Worm (Caenorhabditis elegans) whole organism, mixed stage, embryonic: Measurements from ENCODE around the gene snpn-1.
A peak's percentile ranks its signal among the peaks of the same experiment; 100 is the strongest.

Experiments
- M03D4.4 ChIP-seq: sonication (generic microtip); optimal IDR thresholded peaks from 2 replicates; lab custom pipeline; 2017; ENCODE audit warnings: mild to moderate bottlenecking, missing genetic modification characterization, missing compliant biosample characterization
- blmp-1 ChIP-seq: fragments of 150-350 bp; optimal IDR thresholded peaks from 2 replicates; lab custom pipeline; 2014; ENCODE audit warnings: missing biosample characterization, missing genetic modification characterization
- ceh-39 ChIP-seq: fragments of 150-350 bp; optimal IDR thresholded peaks from 2 replicates; lab custom pipeline; 2014; ENCODE audit warnings: missing biosample characterization, missing genetic modification characterization
- ceh-43 ChIP-seq: fragments of 200-800 bp; sonication (Bioruptor generic); optimal IDR thresholded peaks from 2 replicates; lab custom pipeline; 2018; ENCODE audit warnings: mild to moderate bottlenecking, missing genetic modification characterization, moderate library complexity, missing compliant biosample characterization
- ceh-83 ChIP-seq: fragments of 200-800 bp; sonication (Bioruptor generic); optimal IDR thresholded peaks from 2 replicates; lab custom pipeline; 2018; ENCODE audit warnings: mild to moderate bottlenecking, missing genetic modification characterization, missing compliant biosample characterization
- ces-1 ChIP-seq: fragments of 150-350 bp; optimal IDR thresholded peaks from 2 replicates; lab custom pipeline; 2014; ENCODE audit warnings: missing biosample characterization, missing genetic modification reagents, missing genetic modification characterization
- cnd-1 ChIP-seq: fragments of 200-800 bp; sonication (Bioruptor generic); optimal IDR thresholded peaks from 2 replicates; lab custom pipeline; 2018; ENCODE audit warnings: mild to moderate bottlenecking, missing genetic modification characterization, missing compliant biosample characterization
- drap-1 ChIP-seq: fragments of 200-800 bp; sonication (Bioruptor generic); optimal IDR thresholded peaks from 3 replicates; lab custom pipeline; 2018; ENCODE audit warnings: mild to moderate bottlenecking, missing genetic modification characterization, missing compliant biosample characterization
- elt-1 ChIP-seq: sonication (generic microtip); optimal IDR thresholded peaks from 2 replicates; lab custom pipeline; 2017; ENCODE audit warnings: missing genetic modification characterization, mild to moderate bottlenecking, missing compliant biosample characterization, antibody characterized with exemption, moderate library complexity, borderline replicate concordance; ENCODE audit not compliant: insufficient read depth
- elt-3 ChIP-seq: fragments of 150-350 bp; optimal IDR thresholded peaks from 2 replicates; lab custom pipeline; 2014; ENCODE audit warnings: missing biosample characterization, missing genetic modification characterization
- flh-1 ChIP-seq: fragments of 200-800 bp; sonication (Bioruptor generic); optimal IDR thresholded peaks from 2 replicates; lab custom pipeline; 2018; ENCODE audit warnings: mild to moderate bottlenecking, missing genetic modification characterization, moderate library complexity, missing compliant biosample characterization
- ham-2 ChIP-seq: fragments of 200-800 bp; sonication (Bioruptor generic); optimal IDR thresholded peaks from 2 replicates; lab custom pipeline; 2018; ENCODE audit warnings: mild to moderate bottlenecking, missing genetic modification characterization, missing compliant biosample characterization
- hlh-1 ChIP-seq: fragments of 150-350 bp; optimal IDR thresholded peaks from 2 replicates; lab custom pipeline; 2014; ENCODE audit warnings: missing biosample characterization, missing genetic modification reagents, missing genetic modification characterization
- lin-13 ChIP-seq: fragments of 150-350 bp; optimal IDR thresholded peaks from 2 replicates; lab custom pipeline; 2014; ENCODE audit warnings: missing biosample characterization, missing genetic modification characterization
- lin-32 ChIP-seq: fragments of 200-800 bp; sonication (Bioruptor generic); optimal IDR thresholded peaks from 2 replicates; lab custom pipeline; 2018; ENCODE audit warnings: mild to moderate bottlenecking, missing genetic modification characterization, missing compliant biosample characterization
- lsy-2 ChIP-seq: fragments of 150-350 bp; optimal IDR thresholded peaks from 2 replicates; lab custom pipeline; 2014; ENCODE audit warnings: missing biosample characterization, missing genetic modification characterization
- mab-5 ChIP-seq: fragments of 150-350 bp; optimal IDR thresholded peaks from 2 replicates; lab custom pipeline; 2014; ENCODE audit warnings: missing biosample characterization, missing genetic modification characterization
- mep-1 ChIP-seq: fragments of 150-350 bp; optimal IDR thresholded peaks from 2 replicates; lab custom pipeline; 2017; ENCODE audit warnings: missing biosample characterization, missing genetic modification reagents, missing genetic modification characterization, inconsistent platforms
- mls-2 ChIP-seq: sonication (generic microtip); optimal IDR thresholded peaks from 2 replicates; lab custom pipeline; 2016; ENCODE audit warnings: mild to moderate bottlenecking, missing genetic modification characterization, moderate library complexity, missing compliant biosample characterization
- nhr-12 ChIP-seq: fragments of 150-350 bp; optimal IDR thresholded peaks from 2 replicates; lab custom pipeline; 2014; ENCODE audit warnings: missing biosample characterization, missing genetic modification characterization
- nhr-2 ChIP-seq: fragments of 150-350 bp; optimal IDR thresholded peaks from 2 replicates; lab custom pipeline; 2014; ENCODE audit warnings: missing biosample characterization, missing genetic modification characterization
- nhr-237 ChIP-seq: fragments of 150-350 bp; optimal IDR thresholded peaks from 2 replicates; lab custom pipeline; 2014; ENCODE audit warnings: missing biosample characterization, missing genetic modification characterization
- nhr-28 ChIP-seq: fragments of 150-350 bp; optimal IDR thresholded peaks from 2 replicates; lab custom pipeline; 2014; ENCODE audit warnings: missing biosample characterization, missing genetic modification characterization
- nhr-76 ChIP-seq: sonication (generic microtip); optimal IDR thresholded peaks from 2 replicates; lab custom pipeline; 2017; ENCODE audit warnings: missing biosample characterization, missing genetic modification characterization
- pha-4 ChIP-seq: fragments of 150-350 bp; optimal IDR thresholded peaks from 2 replicates; lab custom pipeline; 2018; ENCODE audit warnings: missing biosample characterization, missing genetic modification reagents, missing genetic modification characterization
- sem-2 ChIP-seq: fragments of 200-800 bp; sonication (Bioruptor generic); optimal IDR thresholded peaks from 2 replicates; lab custom pipeline; 2018; ENCODE audit warnings: mild to moderate bottlenecking, missing genetic modification characterization, missing compliant biosample characterization
- snpc-4 ChIP-seq: fragments of 150-350 bp; optimal IDR thresholded peaks from 2 replicates; lab custom pipeline; 2014; ENCODE audit warnings: missing biosample characterization, missing genetic modification characterization
- sptf-1 ChIP-seq: sonication (generic microtip); optimal IDR thresholded peaks from 2 replicates; lab custom pipeline; 2017; ENCODE audit warnings: mild to moderate bottlenecking, missing genetic modification characterization, moderate library complexity, missing compliant biosample characterization
- tbx-8 ChIP-seq: fragments of 200-800 bp; sonication (Bioruptor generic); optimal IDR thresholded peaks from 2 replicates; lab custom pipeline; 2018; ENCODE audit warnings: mild to moderate bottlenecking, missing genetic modification characterization, moderate library complexity, missing compliant biosample characterization
- unc-120 ChIP-seq: sonication (generic microtip); optimal IDR thresholded peaks from 2 replicates; lab custom pipeline; 2017; ENCODE audit warnings: missing genetic modification characterization, missing compliant biosample characterization; ENCODE audit not compliant: poor library complexity, severe bottlenecking
- unc-39 ChIP-seq: fragments of 150-350 bp; optimal IDR thresholded peaks from 2 replicates; lab custom pipeline; 2014; ENCODE audit warnings: missing biosample characterization, missing genetic modification characterization
- unc-62 ChIP-seq: fragments of 150-350 bp; optimal IDR thresholded peaks from 2 replicates; lab custom pipeline; 2014; ENCODE audit warnings: missing biosample characterization, missing genetic modification reagents, missing genetic modification characterization
- zip-8 ChIP-seq: fragments of 150-350 bp; optimal IDR thresholded peaks from 2 replicates; lab custom pipeline; 2014; ENCODE audit warnings: missing biosample characterization, missing genetic modification characterization
- ztf-11 ChIP-seq: fragments of 150-350 bp; optimal IDR thresholded peaks from 2 replicates; lab custom pipeline; 2014; ENCODE audit warnings: missing biosample characterization, missing genetic modification characterization

Gene snpn-1

ce11 chrIV:5083832-5084231, 7.0 kb downstream of the snpn-1 start:
- TF ChIP-seq nhr-12 (tag; lab: Kevin White, UChicago) (no peak), mab-5 (tag; lab: Kevin White, UChicago) (no peak), cnd-1 (no peak), lin-13 (no peak), nhr-28 (tag; lab: Kevin White, UChicago) (no peak), nhr-76 (tag; lab: Kevin White, UChicago) (no peak)

ce11 chrIV:5082900-5083530, 7.8 kb downstream of the snpn-1 start, which contains the start of gene pygo-1:
pygo-1 (plus strand) TSS chrIV:5083303.
- TF ChIP-seq cnd-1 = no peak
- no peak for TF ChIP-seq ceh-43 (GFP tag; lab: Kevin White, UChicago)
- TF ChIP-seq nhr-28 (tag; lab: Kevin White, UChicago) = no peak
- TF ChIP-seq lsy-2 (tag; lab: Kevin White, UChicago) = no peak
- no peak for TF ChIP-seq flh-1 (GFP tag; lab: Kevin White, UChicago)
- no peak for TF ChIP-seq ces-1 (GFP tag; lab: Kevin White, UChicago)
- TF ChIP-seq mab-5 (tag; lab: Kevin White, UChicago) = no peak
- TF ChIP-seq nhr-12 (tag; lab: Kevin White, UChicago) = no peak

ce11 chrIV:5081122-5081521, 9.7 kb downstream of the snpn-1 start:
- TF ChIP-seq lin-32 (no peak), ztf-11 (tag; lab: Kevin White, UChicago) (no peak), ceh-83 (no peak)

ce11 chrIV:5078846-5079245, 12.0 kb downstream of the snpn-1 start:
- peak; percentile 84 for TF ChIP-seq cnd-1
- TF ChIP-seq drap-1 (GFP tag; lab: Kevin White, UChicago) = no peak
- peak; percentile 63 for TF ChIP-seq nhr-2 (tag; lab: Kevin White, UChicago)
- TF ChIP-seq lsy-2 (tag; lab: Kevin White, UChicago) = no peak
- no peak for TF ChIP-seq ham-2 (GFP tag; lab: Kevin White, UChicago)
- TF ChIP-seq sem-2 = no peak
- peak; percentile 49 for TF ChIP-seq lin-32
- no peak for TF ChIP-seq zip-8 (tag; lab: Kevin White, UChicago)
- peak; percentile 59 for TF ChIP-seq unc-120 (tag; lab: Kevin White, UChicago)
- TF ChIP-seq snpc-4 (tag; lab: Kevin White, UChicago) = no peak
- no peak for TF ChIP-seq M03D4.4 (tag; lab: Kevin White, UChicago)
- no peak for TF ChIP-seq nhr-28 (tag; lab: Kevin White, UChicago)
- peak; percentile 75 for TF ChIP-seq ces-1 (GFP tag; lab: Kevin White, UChicago)
- TF ChIP-seq mep-1 = peak; percentile 13
- no peak for TF ChIP-seq ceh-43 (GFP tag; lab: Kevin White, UChicago)
- no peak for TF ChIP-seq ztf-11 (tag; lab: Kevin White, UChicago)
- TF ChIP-seq nhr-76 (tag; lab: Kevin White, UChicago) = no peak
- TF ChIP-seq flh-1 (GFP tag; lab: Kevin White, UChicago) = no peak
- no peak for TF ChIP-seq lin-13
- no peak for TF ChIP-seq elt-1 (tag; lab: Kevin White, UChicago)
- TF ChIP-seq sptf-1 (tag; lab: Kevin White, UChicago) = no peak
- no peak for TF ChIP-seq unc-39 (tag; lab: Kevin White, UChicago)
- no peak for TF ChIP-seq blmp-1 (tag; lab: Kevin White, UChicago)
- TF ChIP-seq hlh-1 (tag; lab: Kevin White, UChicago) = peak; percentile 18
- peak; percentile 36 for TF ChIP-seq unc-62
- no peak for TF ChIP-seq ceh-39
- no peak for TF ChIP-seq nhr-12 (tag; lab: Kevin White, UChicago)
- no peak for TF ChIP-seq pha-4
- no peak for TF ChIP-seq tbx-8 (GFP tag; lab: Kevin White, UChicago)
- TF ChIP-seq nhr-237 (tag; lab: Kevin White, UChicago) = no peak

ce11 chrIV:5077918-5078317, 12.9 kb downstream of the snpn-1 start:
- TF ChIP-seq nhr-12 (tag; lab: Kevin White, UChicago) = no peak
- TF ChIP-seq elt-3 = no peak
- TF ChIP-seq ham-2 (GFP tag; lab: Kevin White, UChicago) = peak; percentile 59
- TF ChIP-seq ceh-39 = no peak
- TF ChIP-seq drap-1 (GFP tag; lab: Kevin White, UChicago) = peak; percentile 9
- peak; percentile 33 for TF ChIP-seq mls-2
- TF ChIP-seq mep-1 = peak; percentile 31
- TF ChIP-seq hlh-1 (tag; lab: Kevin White, UChicago) = peak; percentile 5
- TF ChIP-seq unc-120 (tag; lab: Kevin White, UChicago) = peak; percentile 21
- no peak for TF ChIP-seq lin-32
- TF ChIP-seq M03D4.4 (tag; lab: Kevin White, UChicago) = peak; percentile 43
- no peak for TF ChIP-seq ces-1 (GFP tag; lab: Kevin White, UChicago)
- no peak for TF ChIP-seq nhr-237 (tag; lab: Kevin White, UChicago)
- TF ChIP-seq zip-8 (tag; lab: Kevin White, UChicago) = peak; percentile 28
- TF ChIP-seq lin-13 = no peak
- no peak for TF ChIP-seq nhr-76 (tag; lab: Kevin White, UChicago)
- TF ChIP-seq nhr-2 (tag; lab: Kevin White, UChicago) = peak; percentile 53
- TF ChIP-seq cnd-1 = peak; percentile 37
- peak; percentile 4 for TF ChIP-seq unc-62
